Worm (Caenorhabditis elegans) whole organism, L4/young adult: ENCODE measurements around the gene hsp-6.

ENCODE experiments used
- W03F9.2 ChIP-seq: fragments of 150-350 bp; optimal IDR thresholded peaks from 2 replicates; lab custom pipeline; 2014; ENCODE audit warnings: missing biosample characterization, missing genetic modification characterization
- dao-5 ChIP-seq: sonication (generic microtip); optimal IDR thresholded peaks from 2 replicates; lab custom pipeline; 2016; ENCODE audit warnings: missing genotype, missing genetic modification characterization, moderate library complexity, missing compliant biosample characterization
- him-1 ChIP-seq: sonication (generic microtip); optimal IDR thresholded peaks from 2 replicates; lab custom pipeline; 2016; ENCODE audit warnings: missing genotype, missing genetic modification reagents, missing genetic modification characterization, missing compliant biosample characterization

- TF ChIP-seq him-1 (tag; lab: Kevin White, UChicago) (no peak), W03F9.2 (tag; lab: Kevin White, UChicago) (no peak), dao-5 (tag; lab: Kevin White, UChicago) (no peak)
Observed at ce11 chrV:4839913-4840312, 13.4 kb upstream of the hsp-6 start, which contains the start of gene nas-9.
